Worm (Caenorhabditis elegans): Measurements from ENCODE around the gene T06E8.2.
A peak's percentile ranks its signal among the peaks of the same experiment; 100 is the strongest.

- TF ChIP-seq egl-27 (tag; optimal IDR thresholded peaks at IDR 0.05) (no peak), fos-1 (tag; optimal IDR thresholded peaks at IDR 0.05) (no peak), unc-62 (GFP tag; optimal IDR thresholded peaks at IDR 0.05) (no peak), lin-13 (GFP tag; optimal IDR thresholded peaks at IDR 0.05) (peak; percentile 21), nhr-90 (tag; optimal IDR thresholded peaks at IDR 0.05; ENCODE audit: poor library complexity) (no peak), pag-3 (tag; optimal IDR thresholded peaks at IDR 0.05; ENCODE audit: borderline replicate concordance, insufficient read depth) (peak; percentile 15), nhr-20 (tag; optimal IDR thresholded peaks at IDR 0.05) (peak; percentile 60), isw-1 (GFP tag; IDR thresholded peaks at IDR 0.05) (no peak), skn-1 (tag; optimal IDR thresholded peaks at IDR 0.05) (peak; percentile 49), alr-1 (tag; optimal IDR thresholded peaks at IDR 0.05; ENCODE audit: borderline replicate concordance) (no peak)
Measured at ce11 chrV:10003315-10003969, 32.8 kb downstream of the T06E8.2 start.

Data from whole organism, L1 larva.